Worm (Caenorhabditis elegans): ENCODE measurements around the gene C10C5.3.

DNA sequence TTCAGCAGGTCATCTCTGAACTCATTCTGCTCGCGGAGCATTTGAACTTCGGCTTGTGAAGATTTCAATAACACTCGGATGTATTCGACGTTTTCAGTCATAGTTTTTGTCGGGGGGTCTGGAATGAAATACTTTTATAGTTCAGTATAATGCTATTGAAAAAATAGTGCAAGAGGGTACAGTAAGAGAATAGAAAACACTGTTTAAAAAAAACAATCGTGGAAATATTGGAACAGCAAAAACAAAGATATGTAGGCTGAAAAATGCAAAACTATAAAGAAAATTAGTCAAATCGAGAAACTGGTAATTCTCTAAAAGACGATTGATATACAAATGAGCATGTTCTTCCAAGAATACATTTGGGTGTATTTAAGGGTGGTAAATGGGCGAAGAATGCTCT is 33.4 kb downstream of the C10C5.3 start, which contains the start of gene F56D5.5:
- TF ChIP-seq ref-2 (tag; optimal IDR thresholded peaks at IDR 0.05) (no peak), pag-3 (tag; optimal IDR thresholded peaks at IDR 0.05; ENCODE audit: borderline replicate concordance) (no peak), syd-9 (tag; optimal IDR thresholded peaks at IDR 0.05) (no peak)
